Worm (Caenorhabditis elegans): ENCODE measurements around the gene T25B2.3.

- no peak for TF ChIP-seq klf-2 (GFP tag; conservative IDR thresholded peaks at IDR 0.05)
- TF ChIP-seq cog-1 (tag; optimal IDR thresholded peaks at IDR 0.05): no peak
- TF ChIP-seq tab-1 (GFP tag; IDR thresholded peaks at IDR 0.05): no peak
- TF ChIP-seq ref-1 (GFP tag; conservative IDR thresholded peaks at IDR 0.05): no peak
- no peak for TF ChIP-seq T22C8.4 (GFP tag; IDR thresholded peaks at IDR 0.05)
- TF ChIP-seq flt-1 (GFP tag; IDR thresholded peaks at IDR 0.05): no peak
- TF ChIP-seq ztf-23 (GFP tag; IDR thresholded peaks at IDR 0.05): no peak
- TF ChIP-seq ztf-29 (GFP tag; IDR thresholded peaks at IDR 0.05): no peak
- no peak for TF ChIP-seq med-1 (GFP tag; optimal IDR thresholded peaks at IDR 0.05; ENCODE audit: insufficient read depth)
Observed at ce11 chrX:6173656-6174055, 2.3 kb upstream of the T25B2.3 start, which contains the start of gene T25B2.1.
